Worm (Caenorhabditis elegans) whole organism, dauer: Measurements from ENCODE around the gene srd-7.
"Not testable (repeated sequence)": the region's sequence is repeated elsewhere in the genome, so short reads cannot be mapped to it uniquely, and the experiment has no call there.

ENCODE experiments used
- unc-62 ChIP-seq: sonication (generic microtip); optimal IDR thresholded peaks from 2 replicates; lab custom pipeline; 2017; ENCODE audit warnings: missing biosample characterization, missing genetic modification reagents, missing genetic modification characterization

srd-7 gene

DNA sequence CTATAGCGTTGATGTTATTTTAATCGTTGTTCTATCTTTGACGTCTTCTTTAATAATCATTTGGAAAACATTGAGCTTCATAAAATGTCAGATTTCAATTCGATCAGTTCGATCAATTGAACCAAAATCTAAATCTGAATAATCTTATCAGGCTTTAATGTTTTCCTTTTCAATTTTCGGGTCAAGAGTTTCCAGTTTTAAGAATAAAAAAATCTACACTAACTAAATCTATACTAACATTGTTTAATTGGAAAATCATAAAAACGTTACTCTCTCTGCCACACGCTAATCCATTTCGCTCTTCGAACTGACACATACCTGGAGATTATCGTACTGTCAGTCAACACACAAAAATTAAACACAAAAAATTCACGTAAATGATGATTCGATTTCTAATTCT, 22.4 kb downstream of the srd-7 start, which contains the start of gene T25B9.11:
Gene T25B9.11 (plus strand): TSS at position 301 of the 400 bp plus-strand sequence.
- no peak for TF ChIP-seq unc-62

DNA sequence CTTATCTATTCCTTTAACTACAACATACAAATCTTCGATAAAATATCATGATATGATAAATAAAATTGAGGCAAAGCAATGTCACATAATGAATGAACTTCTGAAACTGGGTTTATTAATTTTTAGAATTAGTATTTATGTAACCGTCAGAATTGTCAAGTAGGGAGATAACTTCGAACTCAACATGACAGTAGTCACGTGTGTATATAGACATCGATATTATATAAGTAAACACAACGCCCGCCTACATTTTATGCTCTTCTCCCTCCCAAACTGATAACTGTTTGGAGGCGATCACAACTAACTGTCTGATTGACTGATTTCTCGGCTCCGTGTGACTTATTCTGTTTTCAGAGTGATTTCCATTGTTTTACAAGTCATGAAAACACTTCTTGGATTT, 25.3 kb downstream of the srd-7 start, which contains the start of gene ugt-54:
Gene ugt-54 (plus strand): TSS at position 355 of the 400 bp plus-strand sequence.
- no peak for TF ChIP-seq unc-62

DNA sequence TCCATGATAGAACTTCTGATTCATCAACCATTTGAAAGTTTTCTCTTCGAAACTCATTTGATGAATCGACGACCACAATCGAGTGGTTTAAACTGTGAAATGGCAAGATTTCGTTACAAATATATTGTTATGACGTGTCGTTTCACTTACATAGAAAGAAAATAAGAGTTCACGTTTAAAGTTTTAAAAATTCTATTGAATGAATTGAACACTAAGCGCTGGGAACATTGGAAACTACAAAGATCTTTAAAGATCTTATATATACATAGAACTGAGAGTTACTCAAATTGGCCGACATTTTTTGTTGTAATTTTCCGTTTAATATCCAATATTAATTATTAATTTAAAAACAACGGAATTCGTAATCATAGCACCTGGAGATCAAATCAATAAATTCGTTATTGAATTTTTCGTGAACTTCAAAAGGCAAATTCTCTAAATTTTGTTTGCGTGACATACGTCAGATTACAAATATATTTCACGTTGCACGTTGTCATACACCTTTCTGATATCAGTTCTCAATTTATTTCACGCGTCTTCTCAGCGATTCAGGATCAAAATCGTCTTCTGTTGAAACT, 28.9 kb downstream of the srd-7 start, which contains the start of the genes T25B9.4 and T25B9.6:
Gene T25B9.4 (minus strand): TSS at position 101 of the 578 bp plus-strand sequence.
Gene T25B9.6 (plus strand): TSS at position 528 of the 578 bp plus-strand sequence.
- no peak for TF ChIP-seq unc-62

- no peak for TF ChIP-seq unc-62
Measured at ce11 chrIV:10754685-10755084, 31.9 kb downstream of the srd-7 start, which contains the start of gene T25B9.5. Gene T25B9.5, minus strand, starts transcription at chrIV:10754785.

DNA sequence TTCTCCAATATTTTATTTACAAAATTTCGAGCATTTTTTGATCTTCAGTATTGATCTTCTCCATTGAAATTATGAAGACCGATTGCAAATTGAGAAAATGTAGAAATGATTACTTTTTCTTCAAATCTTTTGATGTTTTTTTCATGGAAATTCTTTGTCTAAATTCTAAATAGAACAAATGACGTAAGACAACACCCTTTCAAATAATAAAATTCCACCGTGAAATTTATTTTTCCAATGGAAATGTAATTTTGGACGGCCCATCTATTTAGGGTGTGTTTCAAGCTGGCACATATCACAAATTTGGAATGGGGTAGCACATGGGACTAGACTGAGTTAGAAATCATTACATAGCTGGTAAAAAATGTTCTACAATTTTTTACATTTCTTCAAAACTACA, 34.9 kb downstream of the srd-7 start, which contains the start of gene T25B9.2:
Gene T25B9.2 (minus strand): TSS at position 101 of the 400 bp plus-strand sequence.
- TF ChIP-seq unc-62: not testable (repeated sequence)

- TF ChIP-seq unc-62: no peak
Measured at ce11 chrIV:10750041-10750440, 36.6 kb downstream of the srd-7 start, which contains the start of gene T25B9.1. Gene T25B9.1, minus strand, starts transcription at chrIV:10750141.

DNA sequence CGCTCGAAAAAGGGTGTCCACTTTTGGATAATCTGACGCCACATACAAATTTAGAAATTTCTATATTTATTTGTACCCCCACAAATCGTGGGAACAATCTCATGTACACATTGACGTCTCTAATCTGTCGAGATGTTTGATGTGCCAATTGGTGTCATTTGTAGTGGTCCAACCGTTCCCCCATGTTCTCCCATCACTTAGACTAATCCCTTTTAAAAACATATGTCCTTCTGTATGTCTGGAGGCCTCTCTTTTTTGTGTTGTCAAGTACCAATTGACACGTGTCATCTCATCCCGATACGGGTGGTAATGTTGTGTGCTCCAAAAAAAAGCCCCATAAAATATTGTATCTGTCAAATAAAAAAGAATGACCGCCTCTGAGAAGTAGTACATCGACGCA, 41.3 kb downstream of the srd-7 start:
- TF ChIP-seq unc-62: no peak

ce11 chrIV:10744475-10744874, 42.2 kb downstream of the srd-7 start, which contains the start of gene T25B9.3:
Gene T25B9.3, plus strand, starts transcription at chrIV:10744775.
- no peak for TF ChIP-seq unc-62

- no peak for TF ChIP-seq unc-62
Measured at ce11 chrIV:10738328-10738727, 48.3 kb downstream of the srd-7 start, which contains the start of gene ssp-34. Gene ssp-34, minus strand, starts transcription at chrIV:10738602.

- TF ChIP-seq unc-62: no peak
Measured at ce11 chrIV:10737011-10737553, 49.5 kb downstream of the srd-7 start, which contains the start of gene grl-21. Gene grl-21, plus strand, starts transcription at chrIV:10737474.
